Fruit fly (Drosophila melanogaster): ENCODE measurements around the gene CG6724.

- TF ChIP-seq CTCF (optimal IDR thresholded peaks at IDR 0.05), result no peak
- no peak for TF ChIP-seq CG8478 (optimal IDR thresholded peaks at IDR 0.05)
Observed at dm6 chr2L:10791343-10791742, 21.6 kb upstream of the CG6724 start.
